Worm (Caenorhabditis elegans) whole organism, midembryonic: ENCODE results near the gene srx-43.

ENCODE experiments used
- cog-1 ChIP-seq: sonication (generic microtip); optimal IDR thresholded peaks from 2 replicates; lab custom pipeline; 2016; ENCODE audit warnings: missing genetic modification characterization, missing compliant biosample characterization
- flt-1 ChIP-seq: fragments of 200-800 bp; sonication (Bioruptor generic); IDR thresholded peaks from 2 replicates; pipeline ENCODE4 v1.3.6; 2022; ENCODE audit warnings: missing genetic modification characterization, missing compliant biosample characterization
- tab-1 ChIP-seq: fragments of 200-800 bp; sonication (Bioruptor generic); IDR thresholded peaks from 2 replicates; pipeline ENCODE4 v1.3.6; 2022; ENCODE audit warnings: missing genetic modification characterization, missing compliant biosample characterization

DNA sequence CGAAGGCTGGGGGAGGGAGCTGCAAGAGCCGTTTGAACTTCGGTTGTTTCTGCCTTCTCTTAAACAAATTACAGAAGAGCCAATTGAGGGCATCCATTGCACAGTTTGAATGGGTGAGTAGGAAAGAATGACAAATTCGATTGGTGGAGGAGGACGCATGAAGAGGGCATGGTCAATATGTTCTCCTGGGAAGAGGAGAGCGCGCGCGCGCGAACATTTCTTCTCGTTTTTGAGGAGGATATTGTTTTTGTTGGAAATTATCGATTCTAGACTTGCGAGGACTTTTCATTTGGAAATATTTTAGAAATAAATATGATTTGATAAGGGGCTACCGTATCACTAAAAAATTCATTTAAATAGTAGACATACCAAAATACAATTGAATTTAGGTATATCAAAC is 13.8 kb downstream of the srx-43 start, which contains the start of gene T10C6.7:
- TF ChIP-seq tab-1 (GFP tag; lab: Robert Waterston, UW) (no peak), flt-1 (GFP tag; lab: Robert Waterston, UW) (no peak), cog-1 (no peak)
